Fruit fly (Drosophila melanogaster): ENCODE measurements around the gene CG17380.
A peak's percentile ranks its signal among the peaks of the same experiment; 100 is the strongest.

The CG17380 gene

dm6 chr3R:23355829-23356738 is 47.4 kb downstream of the CG17380 start, which contains the start of the genes ATPsynCF6 and Sec13 (continued):
- no peak for TF ChIP-seq Trl (optimal IDR thresholded peaks at IDR 0.05)
- TF ChIP-seq Trl (GFP tag; optimal IDR thresholded peaks at IDR 0.05), result peak; percentile 41
- no peak for TF ChIP-seq CG4282 (GFP tag; optimal IDR thresholded peaks at IDR 0.05)
- TF ChIP-seq tgo (GFP tag; IDR thresholded peaks at IDR 0.05), result peak; percentile 65
- peak; percentile 66 for TF ChIP-seq Ada2b (GFP tag; IDR thresholded peaks at IDR 0.05)
- peak; percentile 44 for TF ChIP-seq Fer1 (GFP tag; optimal IDR thresholded peaks at IDR 0.05)
- peak; percentile 38 for TF ChIP-seq Ssrp (tag; optimal IDR thresholded peaks at IDR 0.05)
- no peak for TF ChIP-seq CG6254 (GFP tag; optimal IDR thresholded peaks at IDR 0.05)
- peak; percentile 37 for TF ChIP-seq CG15601 (tag; optimal IDR thresholded peaks at IDR 0.05)
- TF ChIP-seq CG4730 (GFP tag; IDR thresholded peaks at IDR 0.05), result peak; percentile 22; the same call in 1 of the 2 replicates
- peak; percentile 32 for TF ChIP-seq CG8388 (GFP tag; optimal IDR thresholded peaks at IDR 0.05)
- TF ChIP-seq Deaf1 (tag; optimal IDR thresholded peaks at IDR 0.05), result peak; percentile 3
- peak; percentile 33 for TF ChIP-seq CG8944 (GFP tag; optimal IDR thresholded peaks at IDR 0.05)
- TF ChIP-seq sna (GFP tag; IDR thresholded peaks at IDR 0.05; ENCODE audit: partially characterized antibody), result peak; percentile 91
- no peak for TF ChIP-seq CG13123 (GFP tag; optimal IDR thresholded peaks at IDR 0.05)
- peak; percentile 60 for TF ChIP-seq Sox100B (GFP tag; optimal IDR thresholded peaks at IDR 0.05)
- 0 out of 2 replicates have a peak, but pooled peaks have one; percentile 40 for TF ChIP-seq sim (GFP tag; IDR thresholded peaks at IDR 0.05)
- TF ChIP-seq ash1 (GFP tag; optimal IDR thresholded peaks at IDR 0.05), result no peak
- TF ChIP-seq CG10209 (GFP tag; optimal IDR thresholded peaks at IDR 0.05), result peak; percentile 27
- TF ChIP-seq Optix (GFP tag; IDR thresholded peaks at IDR 0.05), result no peak
- peak; percentile 95 for TF ChIP-seq inv (GFP tag; IDR thresholded peaks at IDR 0.05; ENCODE audit: partially characterized antibody)
- TF ChIP-seq CG10321 (GFP tag; IDR thresholded peaks at IDR 0.05), result no peak
- no peak for TF ChIP-seq chn (GFP tag; optimal IDR thresholded peaks at IDR 0.05)
- peak; percentile 71 for TF ChIP-seq CG4820 (GFP tag; optimal IDR thresholded peaks at IDR 0.05)
- no peak for TF ChIP-seq br (optimal IDR thresholded peaks at IDR 0.05)
- TF ChIP-seq HmgZ (tag; optimal IDR thresholded peaks at IDR 0.05), result no peak
- TF ChIP-seq eve (GFP tag; optimal IDR thresholded peaks at IDR 0.05), result no peak
- TF ChIP-seq Dp (GFP tag; optimal IDR thresholded peaks at IDR 0.05), result no peak
- peak; percentile 87 for TF ChIP-seq nerfin-2 (GFP tag; IDR thresholded peaks at IDR 0.05; ENCODE audit: partially characterized antibody)
- no peak for TF ChIP-seq kni (GFP tag; optimal IDR thresholded peaks at IDR 0.05)
- TF ChIP-seq PHDP (tag; optimal IDR thresholded peaks at IDR 0.05), result peak; percentile 28
- peak; percentile 10 for TF ChIP-seq her (GFP tag; optimal IDR thresholded peaks at IDR 0.05)
- peak; percentile 33 for TF ChIP-seq Hsf (GFP tag; optimal IDR thresholded peaks at IDR 0.05)
- no peak for TF ChIP-seq Dip3 (GFP tag; optimal IDR thresholded peaks at IDR 0.05)
- peak; percentile 93 for TF ChIP-seq knrl (GFP tag; IDR thresholded peaks at IDR 0.05; ENCODE audit: partially characterized antibody)
- TF ChIP-seq CG14965 (GFP tag; optimal IDR thresholded peaks at IDR 0.05; ENCODE audit: borderline replicate concordance), result no peak
- peak; percentile 83 for TF ChIP-seq Doc3 (GFP tag; IDR thresholded peaks at IDR 0.05; ENCODE audit: partially characterized antibody)
- no peak for TF ChIP-seq Tbp (GFP tag; optimal IDR thresholded peaks at IDR 0.05)
- no peak for TF ChIP-seq ham (GFP tag; IDR thresholded peaks at IDR 0.05)
- TF ChIP-seq CG34224 (GFP tag; IDR thresholded peaks at IDR 0.05; ENCODE audit: partially characterized antibody), result peak; percentile 82
- TF ChIP-seq org-1 (GFP tag; optimal IDR thresholded peaks at IDR 0.05), result no peak
- TF ChIP-seq CG10959 (GFP tag; IDR thresholded peaks at IDR 0.05), result no peak
- peak; percentile 70 for TF ChIP-seq gfzf (GFP tag; optimal IDR thresholded peaks at IDR 0.05)
- TF ChIP-seq Blimp-1 (GFP tag; optimal IDR thresholded peaks at IDR 0.05), result peak; percentile 56
- TF ChIP-seq CG9215 (GFP tag; IDR thresholded peaks at IDR 0.05), result peak; percentile 57
- TF ChIP-seq ttk (GFP tag; IDR thresholded peaks at IDR 0.05), result no peak
- peak; percentile 34 for TF ChIP-seq Six4 (GFP tag; optimal IDR thresholded peaks at IDR 0.05)
- TF ChIP-seq CG3065 (GFP tag; optimal IDR thresholded peaks at IDR 0.05), result no peak
- TF ChIP-seq CG4617 (GFP tag; optimal IDR thresholded peaks at IDR 0.05; ENCODE audit: borderline replicate concordance), result peak; percentile 54

Measured in whole organism, embryonic.